Fruit fly (Drosophila melanogaster) whole organism, embryonic: ENCODE results near the gene Sym.

Experiments used
- Asciz ChIP-seq: fragments of 200-800 bp; sonication (Bioruptor generic); optimal IDR thresholded peaks from 2 replicates; lab custom pipeline; 2017; ENCODE audit warnings: missing biosample characterization, mild to moderate bottlenecking, missing genetic modification characterization, missing genetic modification reagents
- CG10209 ChIP-seq: fragments of 200-800 bp; sonication (Bioruptor generic); optimal IDR thresholded peaks from 3 replicates; lab custom pipeline; 2017; ENCODE audit warnings: missing biosample characterization, mild to moderate bottlenecking, missing genetic modification characterization, missing genetic modification reagents
- CG10321 ChIP-seq: fragments of 200-800 bp; sonication (Bioruptor generic); IDR thresholded peaks from 2 replicates; pipeline ENCODE4 v1.3.6; 2022; ENCODE audit warnings: missing biosample characterization, missing genetic modification characterization
- CG10565 ChIP-seq: fragments of 200-800 bp; sonication (Bioruptor generic); optimal IDR thresholded peaks from 3 replicates; lab custom pipeline; 2016; ENCODE audit warnings: missing biosample characterization, mild to moderate bottlenecking, missing genetic modification characterization
- CG10654 ChIP-seq: fragments of 200-800 bp; sonication (Bioruptor generic); optimal IDR thresholded peaks from 2 replicates; lab custom pipeline; 2016; ENCODE audit warnings: missing biosample characterization, missing genetic modification characterization
- CG11085 ChIP-seq: fragments of 200-800 bp; sonication (Bioruptor generic); IDR thresholded peaks from 2 replicates; pipeline ENCODE4 v1.3.6; 2022; ENCODE audit warnings: missing biosample characterization, missing genetic modification characterization
- CG11504 ChIP-seq: fragments of 200-800 bp; sonication (Bioruptor generic); optimal IDR thresholded peaks from 3 replicates; lab custom pipeline; 2019; ENCODE audit warnings: missing biosample characterization, mild to moderate bottlenecking, missing genetic modification characterization, moderate library complexity
- CG11695 ChIP-seq: fragments of 200-800 bp; sonication (Bioruptor generic); IDR thresholded peaks from 3 replicates; pipeline ENCODE4 v1.3.6; 2022; ENCODE audit warnings: missing biosample characterization, missing genetic modification characterization
- CG12236 ChIP-seq: fragments of 200-800 bp; sonication (Bioruptor generic); optimal IDR thresholded peaks from 2 replicates; lab custom pipeline; 2016; ENCODE audit warnings: missing biosample characterization, missing genetic modification characterization
- CG14860 ChIP-seq: fragments of 200-800 bp; sonication (Bioruptor generic); IDR thresholded peaks from 3 replicates; pipeline ENCODE4 v1.3.6; 2022; ENCODE audit warnings: missing biosample characterization, missing genetic modification characterization; ENCODE audit not compliant: partially characterized antibody
- CG17361 ChIP-seq: fragments of 200-800 bp; sonication (Bioruptor generic); IDR thresholded peaks from 3 replicates; pipeline ENCODE4 v1.3.6; 2022; ENCODE audit warnings: missing biosample characterization, missing genetic modification characterization
- CG34376 ChIP-seq: fragments of 200-800 bp; sonication (Bioruptor generic); optimal IDR thresholded peaks from 2 replicates; lab custom pipeline; 2018; ENCODE audit warnings: missing biosample characterization, mild to moderate bottlenecking, missing genetic modification characterization
- CG7357 ChIP-seq: fragments of 200-800 bp; sonication (Bioruptor generic); IDR thresholded peaks from 3 replicates; pipeline ENCODE4 v1.3.6; 2022; ENCODE audit warnings: missing biosample characterization, missing genetic modification characterization
- CG7839 ChIP-seq: fragments of 200-800 bp; sonication (Bioruptor generic); optimal IDR thresholded peaks from 3 replicates; lab custom pipeline; 2018; ENCODE audit warnings: missing biosample characterization, mild to moderate bottlenecking, missing genetic modification characterization, moderate library complexity
- CG7963 ChIP-seq: fragments of 200-800 bp; sonication (Bioruptor generic); IDR thresholded peaks from 3 replicates; pipeline ENCODE4 v1.3.6; 2022; ENCODE audit warnings: missing biosample characterization, missing genetic modification characterization; ENCODE audit not compliant: partially characterized antibody
- CG9797 ChIP-seq: fragments of 200-800 bp; sonication (Bioruptor generic); optimal IDR thresholded peaks from 3 replicates; lab custom pipeline; 2018; ENCODE audit warnings: missing biosample characterization, mild to moderate bottlenecking, missing genetic modification characterization
- Doc3 ChIP-seq: fragments of 200-800 bp; sonication (Bioruptor generic); IDR thresholded peaks from 3 replicates; pipeline ENCODE4 v1.3.6; 2022; ENCODE audit warnings: missing biosample characterization, missing genetic modification characterization; ENCODE audit not compliant: partially characterized antibody
- ERR ChIP-seq: fragments of 200-800 bp; sonication (Bioruptor generic); optimal IDR thresholded peaks from 2 replicates; lab custom pipeline; 2016; ENCODE audit warnings: missing biosample characterization, missing genetic modification characterization
- Eip74EF ChIP-seq, 2 experiments: fragments of 200-800 bp in 1 of 2; fragments of >200 bp in 1 of 2; sonication (Bioruptor generic) in 1 of 2; optimal IDR thresholded peaks; 2 replicates each; lab custom pipeline; 2017 to 2019; ENCODE audit warnings: missing biosample characterization in 2 of 2, missing genetic modification characterization in 2 of 2, mild to moderate bottlenecking in 1 of 2, moderate library complexity in 1 of 2
- Fer3 ChIP-seq: fragments of 200-800 bp; sonication (Bioruptor generic); optimal IDR thresholded peaks from 2 replicates; lab custom pipeline; 2018; ENCODE audit warnings: missing biosample characterization, mild to moderate bottlenecking, missing genetic modification characterization, moderate library complexity
- HLH4C ChIP-seq: fragments of 200-800 bp; sonication (Bioruptor generic); IDR thresholded peaks from 3 replicates; pipeline ENCODE4 v1.3.6; 2022; ENCODE audit warnings: missing biosample characterization, missing genetic modification characterization; ENCODE audit not compliant: partially characterized antibody
- Mrtf ChIP-seq: fragments of 200-800 bp; sonication (Bioruptor generic); IDR thresholded peaks from 3 replicates; pipeline ENCODE4 v1.3.6; 2022; ENCODE audit warnings: missing biosample characterization, missing genetic modification characterization
- NC2α ChIP-seq: fragments of 200-800 bp; sonication (Bioruptor generic); optimal IDR thresholded peaks from 2 replicates; lab custom pipeline; 2016; ENCODE audit warnings: missing biosample characterization, missing genetic modification characterization
- NK7.1 ChIP-seq: fragments of 200-800 bp; sonication (Bioruptor generic); optimal IDR thresholded peaks from 3 replicates; lab custom pipeline; 2016; ENCODE audit warnings: missing biosample characterization, missing genetic modification characterization
- Nf-YC ChIP-seq: fragments of 200-800 bp; optimal IDR thresholded peaks from 3 replicates; lab custom pipeline; 2019; ENCODE audit warnings: missing biosample characterization, mild to moderate bottlenecking, missing genetic modification characterization, moderate library complexity
- PHDP ChIP-seq: fragments of 200-800 bp; sonication (Bioruptor generic); optimal IDR thresholded peaks from 3 replicates; lab custom pipeline; 2018; ENCODE audit warnings: missing biosample characterization, mild to moderate bottlenecking, missing genetic modification characterization, moderate library complexity
- chif ChIP-seq, 2 experiments: fragments of 200-800 bp; sonication (Bioruptor generic); optimal IDR thresholded peaks; 3 replicates each; lab custom pipeline; 2016; ENCODE audit warnings: missing biosample characterization in 2 of 2, missing genetic modification characterization in 2 of 2
- crol ChIP-seq: fragments of 200-800 bp; sonication (Bioruptor generic); IDR thresholded peaks from 2 replicates; pipeline ENCODE4 v1.3.6; 2022; ENCODE audit warnings: missing biosample characterization, missing genetic modification characterization
- gcm2 ChIP-seq: fragments of 200-800 bp; sonication (Bioruptor generic); optimal IDR thresholded peaks from 2 replicates; lab custom pipeline; 2016; ENCODE audit warnings: missing biosample characterization, missing genetic modification characterization
- grau ChIP-seq: fragments of 200-800 bp; optimal IDR thresholded peaks from 3 replicates; lab custom pipeline; 2019; ENCODE audit warnings: missing biosample characterization, mild to moderate bottlenecking, missing genetic modification characterization, moderate library complexity
- gro ChIP-seq: fragments of 200-800 bp; sonication (Bioruptor generic); optimal IDR thresholded peaks from 2 replicates; lab custom pipeline; 2016; ENCODE audit warnings: missing biosample characterization, missing genetic modification characterization
- hth ChIP-seq: fragments of >200 bp; optimal IDR thresholded peaks from 2 replicates; lab custom pipeline; 2017; ENCODE audit warnings: inconsistent platforms
- luna ChIP-seq: fragments of 200-800 bp; sonication (Bioruptor generic); optimal IDR thresholded peaks from 2 replicates; lab custom pipeline; 2016; ENCODE audit warnings: missing biosample characterization, missing genetic modification characterization
- nau ChIP-seq: fragments of 200-800 bp; sonication (Bioruptor generic); optimal IDR thresholded peaks from 3 replicates; lab custom pipeline; 2017; ENCODE audit warnings: missing biosample characterization, mild to moderate bottlenecking, missing genetic modification characterization, missing genetic modification reagents
- pb ChIP-seq: fragments of 200-800 bp; sonication (Bioruptor generic); optimal IDR thresholded peaks from 3 replicates; lab custom pipeline; 2016; ENCODE audit warnings: missing biosample characterization, missing genetic modification characterization
- scrt ChIP-seq: fragments of 200-800 bp; sonication (Bioruptor generic); optimal IDR thresholded peaks from 2 replicates; lab custom pipeline; 2018; ENCODE audit warnings: missing biosample characterization, mild to moderate bottlenecking, missing genetic modification characterization, moderate library complexity
- seq ChIP-seq: fragments of 200-800 bp; sonication (Bioruptor generic); IDR thresholded peaks from 2 replicates; pipeline ENCODE4 v1.3.6; 2022; ENCODE audit warnings: missing biosample characterization, missing genetic modification characterization
- sim ChIP-seq: fragments of 200-800 bp; sonication (Bioruptor generic); IDR thresholded peaks from 2 replicates; pipeline ENCODE4 v1.3.6; 2022; ENCODE audit warnings: missing biosample characterization, missing genetic modification characterization
- sima ChIP-seq: fragments of 200-800 bp; sonication (Bioruptor generic); optimal IDR thresholded peaks from 2 replicates; lab custom pipeline; 2016; ENCODE audit warnings: missing biosample characterization, missing genetic modification characterization
- slp2 ChIP-seq: fragments of 200-800 bp; sonication (Bioruptor generic); optimal IDR thresholded peaks from 2 replicates; lab custom pipeline; 2016; ENCODE audit warnings: missing biosample characterization, missing genetic modification characterization
- ssp ChIP-seq: fragments of 200-800 bp; sonication (Bioruptor generic); IDR thresholded peaks from 2 replicates; pipeline ENCODE4 v1.3.6; 2022; ENCODE audit warnings: missing biosample characterization, missing genetic modification characterization
- tin ChIP-seq: fragments of 200-800 bp; sonication (Bioruptor generic); optimal IDR thresholded peaks from 3 replicates; lab custom pipeline; 2016; ENCODE audit warnings: missing biosample characterization, missing genetic modification characterization
- tio ChIP-seq: fragments of 200-800 bp; sonication (Bioruptor generic); optimal IDR thresholded peaks from 2 replicates; lab custom pipeline; 2017; ENCODE audit warnings: missing biosample characterization, missing genetic modification characterization, inconsistent platforms
- tll ChIP-seq, 2 experiments: fragments of 200-800 bp in 1 of 2; fragments of >200 bp in 1 of 2; sonication (Bioruptor generic) in 1 of 2; optimal IDR thresholded peaks; 2 replicates each; lab custom pipeline; 2017 to 2019; ENCODE audit warnings: missing biosample characterization in 2 of 2, missing genetic modification characterization in 2 of 2, mild to moderate bottlenecking in 1 of 2, moderate library complexity in 1 of 2
- tx ChIP-seq: fragments of 200-800 bp; sonication (Bioruptor generic); optimal IDR thresholded peaks from 2 replicates; lab custom pipeline; 2016; ENCODE audit warnings: missing biosample characterization, missing genetic modification characterization
- usp ChIP-seq: fragments of >200 bp; optimal IDR thresholded peaks from 2 replicates; lab custom pipeline; 2017; ENCODE audit warnings: missing biosample characterization, missing genetic modification characterization
- z ChIP-seq: fragments of 200-800 bp; sonication (Bioruptor generic); IDR thresholded peaks from 3 replicates; pipeline ENCODE4 v1.3.6; 2022; ENCODE audit warnings: missing biosample characterization, missing genetic modification characterization
- zen ChIP-seq: fragments of 200-800 bp; sonication (Bioruptor generic); optimal IDR thresholded peaks from 3 replicates; lab custom pipeline; 2018; ENCODE audit warnings: missing biosample characterization, mild to moderate bottlenecking, missing genetic modification characterization, moderate library complexity

The Sym gene

dm6 chr3R:5789025-5789953 lies 47.0 kb upstream of the Sym start, which contains the start of the genes Hat1 and Rpn5 (continued):
- TF ChIP-seq tx (peak; percentile 93), Nf-YC (tag; lab: Kevin White, UChicago) (peak; percentile 69), Doc3 (GFP tag; lab: Robert Waterston, UW) (peak; percentile 73), ssp (GFP tag; lab: Robert Waterston, UW) (peak; percentile 68), tio (peak; percentile 91), Mrtf (GFP tag; lab: Robert Waterston, UW) (no peak), CG12236 (GFP tag; lab: Kevin White, UChicago) (peak; percentile 69), pb (GFP tag; lab: Kevin White, UChicago) (peak; percentile 78), Eip74EF (GFP tag; optimal IDR thresholded peaks at IDR 0.05; lab: Kevin White, UChicago) (peak in 1 of 2 experiments; percentile 4), CG14860 (GFP tag; lab: Robert Waterston, UW) (peak; percentile 68; the same call in 2 of the 3 replicates), grau (peak; percentile 67), gcm2 (peak; percentile 55), CG17361 (GFP tag; lab: Robert Waterston, UW) (peak; percentile 95), PHDP (tag; lab: Kevin White, UChicago) (peak; percentile 66), gro (GFP tag; lab: Kevin White, UChicago) (peak; percentile 78), chif (GFP tag; optimal IDR thresholded peaks at IDR 0.05; lab: Kevin White, UChicago) (peak; percentile 89 to 90), CG11504 (peak; percentile 78), luna (GFP tag; lab: Kevin White, UChicago) (peak; percentile 80), nau (no peak), hth (lab: Kevin White, UChicago) (no peak), CG10654 (GFP tag; lab: Kevin White, UChicago) (peak; percentile 78), CG7963 (GFP tag; lab: Robert Waterston, UW) (peak; percentile 56; the same call in 2 of the 3 replicates), CG9797 (GFP tag; lab: Kevin White, UChicago) (peak; percentile 41), CG7357 (GFP tag; lab: Robert Waterston, UW) (peak; percentile 50; the same call in 2 of the 3 replicates), CG11085 (GFP tag; lab: Robert Waterston, UW) (peak; percentile 46; the same call in 1 of the 2 replicates), zen (tag; lab: Kevin White, UChicago) (peak; percentile 83), CG7839 (tag; lab: Kevin White, UChicago) (peak; percentile 69), tin (GFP tag; lab: Kevin White, UChicago) (peak; percentile 88), Asciz (GFP tag; lab: Kevin White, UChicago) (no peak), ERR (GFP tag; lab: Kevin White, UChicago) (peak; percentile 78), CG10321 (GFP tag; lab: Robert Waterston, UW) (no peak; the same call in 1 of the 2 replicates), usp (no peak), NC2α (GFP tag; lab: Kevin White, UChicago) (peak; percentile 77), HLH4C (GFP tag; lab: Robert Waterston, UW) (peak; percentile 64), sima (GFP tag; lab: Kevin White, UChicago) (peak; percentile 71), scrt (GFP tag; lab: Kevin White, UChicago) (peak; percentile 0), NK7.1 (peak; percentile 72), seq (GFP tag; lab: Robert Waterston, UW) (peak; percentile 44; the same call in 1 of the 2 replicates), CG11695 (GFP tag; lab: Robert Waterston, UW) (peak; percentile 44; the same call in 1 of the 3 replicates), z (GFP tag; lab: Robert Waterston, UW) (no peak), sim (GFP tag; lab: Robert Waterston, UW) (no peak), slp2 (GFP tag; lab: Kevin White, UChicago) (peak; percentile 87), crol (no peak), Fer3 (tag; lab: Kevin White, UChicago) (peak; percentile 56), CG10209 (GFP tag; lab: Kevin White, UChicago) (peak; percentile 77), CG10565 (GFP tag; lab: Kevin White, UChicago) (peak; percentile 17), CG34376 (GFP tag; lab: Kevin White, UChicago) (peak; percentile 12), tll (GFP tag; optimal IDR thresholded peaks at IDR 0.05; lab: Kevin White, UChicago) (peak; percentile 59 to 78)
